Fruit fly (Drosophila melanogaster): Measurements from ENCODE around the gene CG1677.
A peak's percentile ranks its signal among the peaks of the same experiment; 100 is the strongest.

Gene CG1677

dm6 chrX:7319053-7319702, 86.4 kb downstream of the CG1677 start:
- TF ChIP-seq CG3281 (GFP tag; optimal IDR thresholded peaks at IDR 0.05), result no peak
- TF ChIP-seq CG5245 (GFP tag; optimal IDR thresholded peaks at IDR 0.05), result peak; percentile 55
- TF ChIP-seq CG11723 (GFP tag; optimal IDR thresholded peaks at IDR 0.05), result peak; percentile 64
- TF ChIP-seq HLH4C (GFP tag; IDR thresholded peaks at IDR 0.05; ENCODE audit: partially characterized antibody), result no peak
- TF ChIP-seq D (optimal IDR thresholded peaks at IDR 0.05), result no peak
- TF ChIP-seq D (GFP tag; optimal IDR thresholded peaks at IDR 0.05), result peak; percentile 84
- no peak for TF ChIP-seq CG15073 (GFP tag; optimal IDR thresholded peaks at IDR 0.05)
- TF ChIP-seq Usf (GFP tag; optimal IDR thresholded peaks at IDR 0.05), result peak; percentile 59
- peak; percentile 93 for TF ChIP-seq nmo (GFP tag; optimal IDR thresholded peaks at IDR 0.05)
- TF ChIP-seq Scr (GFP tag; IDR thresholded peaks at IDR 0.05; ENCODE audit: partially characterized antibody), result no peak
- TF ChIP-seq bab2 (GFP tag; optimal IDR thresholded peaks at IDR 0.05), result peak; percentile 38
- peak; percentile 81 for TF ChIP-seq CG2678 (tag; optimal IDR thresholded peaks at IDR 0.05)
- peak; percentile 51 for TF ChIP-seq CG30020 (tag; optimal IDR thresholded peaks at IDR 0.05)
- TF ChIP-seq yki (optimal IDR thresholded peaks at IDR 0.05), result no peak
- TF ChIP-seq CG10431 (GFP tag; optimal IDR thresholded peaks at IDR 0.05), result peak; percentile 36
- TF ChIP-seq Hr3 (GFP tag; optimal IDR thresholded peaks at IDR 0.05), result peak; percentile 72
- TF ChIP-seq CG1603 (tag; optimal IDR thresholded peaks at IDR 0.05), result peak; percentile 60
- TF ChIP-seq NfI (GFP tag; optimal IDR thresholded peaks at IDR 0.05), result peak; percentile 59
- no peak for TF ChIP-seq CG7987 (GFP tag; optimal IDR thresholded peaks at IDR 0.05)
- TF ChIP-seq E2f1 (GFP tag; IDR thresholded peaks at IDR 0.05), result peak; percentile 51
- TF ChIP-seq bowl (GFP tag; IDR thresholded peaks at IDR 0.05), result 0 out of 2 replicates have a peak, but pooled peaks have one; percentile 36
- no peak for TF ChIP-seq Dfd (GFP tag; optimal IDR thresholded peaks at IDR 0.05)
- TF ChIP-seq crp (GFP tag; optimal IDR thresholded peaks at IDR 0.05), result peak in 1 of 2 experiments; percentile 24
- peak; percentile 70 for TF ChIP-seq jumu (GFP tag; optimal IDR thresholded peaks at IDR 0.05)
- no peak for TF ChIP-seq rib (GFP tag; IDR thresholded peaks at IDR 0.05)
- TF ChIP-seq CG17361 (GFP tag; IDR thresholded peaks at IDR 0.05), result peak; percentile 90
- no peak for TF ChIP-seq Dp (GFP tag; optimal IDR thresholded peaks at IDR 0.05)
- no peak for TF ChIP-seq CG10321 (GFP tag; IDR thresholded peaks at IDR 0.05)
- no peak for TF ChIP-seq CG6854 (GFP tag; optimal IDR thresholded peaks at IDR 0.05)
- no peak for TF ChIP-seq sens-2 (GFP tag; IDR thresholded peaks at IDR 0.05)
- TF ChIP-seq CG13123 (GFP tag; optimal IDR thresholded peaks at IDR 0.05), result peak; percentile 41
- peak; percentile 61 for TF ChIP-seq CG17568 (GFP tag; optimal IDR thresholded peaks at IDR 0.05)
- no peak for TF ChIP-seq psq (GFP tag; optimal IDR thresholded peaks at IDR 0.05)
- no peak for TF ChIP-seq CG14014 (GFP tag; IDR thresholded peaks at IDR 0.05)
- TF ChIP-seq CG17359 (tag; optimal IDR thresholded peaks at IDR 0.05), result peak; percentile 76
- TF ChIP-seq Dek (tag; optimal IDR thresholded peaks at IDR 0.05), result peak; percentile 43
- no peak for TF ChIP-seq MBD-R2 (GFP tag; IDR thresholded peaks at IDR 0.05)
- TF ChIP-seq CG6765 (GFP tag; optimal IDR thresholded peaks at IDR 0.05), result no peak
- peak; percentile 42 for TF ChIP-seq Fer3 (tag; optimal IDR thresholded peaks at IDR 0.05)
- TF ChIP-seq Ets65A (GFP tag), result peak; percentile 92
- TF ChIP-seq Gug (GFP tag; IDR thresholded peaks at IDR 0.05), result no peak
- TF ChIP-seq stc (GFP tag; IDR thresholded peaks at IDR 0.05), result peak; percentile 49
- TF ChIP-seq tap (tag; optimal IDR thresholded peaks at IDR 0.05), result peak; percentile 47
- TF ChIP-seq dm (GFP tag; optimal IDR thresholded peaks at IDR 0.05), result peak; percentile 56
- TF ChIP-seq vfl (GFP tag; optimal IDR thresholded peaks at IDR 0.05), result no peak
- TF ChIP-seq CG8089 (GFP tag; optimal IDR thresholded peaks at IDR 0.05), result peak; percentile 73
- TF ChIP-seq en (GFP tag; optimal IDR thresholded peaks at IDR 0.05), result peak; percentile 29
- no peak for TF ChIP-seq tna (GFP tag; IDR thresholded peaks at IDR 0.05; ENCODE audit: partially characterized antibody)
- no peak for TF ChIP-seq Dbx (GFP tag; IDR thresholded peaks at IDR 0.05)
- TF ChIP-seq Rfx (GFP tag; IDR thresholded peaks at IDR 0.05), result no peak
- no peak for TF ChIP-seq gfzf (GFP tag; optimal IDR thresholded peaks at IDR 0.05)

Data from whole organism, embryonic.